Worm (Caenorhabditis elegans) whole organism, L4 larva: Measurements from ENCODE around the gene Y7A5A.7.

Experiments used
- F26F4.8 ChIP-seq: fragments of 200-800 bp; sonication (Bioruptor generic); conservative IDR thresholded peaks from 2 replicates; pipeline ENCODE4 v1.3.6; 2022; ENCODE audit warnings: missing genetic modification characterization, missing compliant biosample characterization
- F44E2.7 ChIP-seq: fragments of 200-800 bp; sonication (Bioruptor generic); IDR thresholded peaks from 2 replicates; pipeline ENCODE4 v2.1.2; 2022; ENCODE audit warnings: missing genetic modification characterization, missing compliant biosample characterization
- R02D3.7 ChIP-seq: fragments of 150-350 bp; sonication (generic microtip); optimal IDR thresholded peaks from 3 replicates; lab custom pipeline; 2014; ENCODE audit warnings: missing biosample characterization, missing genetic modification characterization
- Y5F2A.4 ChIP-seq: fragments of 200-800 bp; sonication (Bioruptor generic); optimal IDR thresholded peaks from 2 replicates; lab custom pipeline; 2018; ENCODE audit warnings: mild to moderate bottlenecking, missing genetic modification characterization, missing compliant biosample characterization
- Y75B8A.6 ChIP-seq: fragments of 200-800 bp; sonication (Bioruptor generic); IDR thresholded peaks from 2 replicates; pipeline ENCODE4 v1.3.6; 2022; ENCODE audit warnings: missing genetic modification reagents, missing genetic modification characterization, missing compliant biosample characterization
- ZK546.5 ChIP-seq, 2 experiments: sonication (generic microtip); optimal IDR thresholded peaks; 2 replicates each; lab custom pipeline; 2017; ENCODE audit warnings: missing biosample characterization in 2 of 2, missing genetic modification characterization in 2 of 2
- aly-2 ChIP-seq: sonication (generic microtip); optimal IDR thresholded peaks from 2 replicates; lab custom pipeline; 2018; ENCODE audit warnings: missing biosample characterization, missing genetic modification characterization
- ama-1 ChIP-seq: fragments of 150-350 bp; optimal IDR thresholded peaks from 2 replicates; lab custom pipeline; 2014; ENCODE audit warnings: inconsistent platforms, mixed read lengths
- arid-1 ChIP-seq: fragments of 200-800 bp; sonication (Bioruptor generic); conservative IDR thresholded peaks from 2 replicates; pipeline ENCODE4 v1.3.6; 2022; ENCODE audit warnings: missing genetic modification reagents, missing genetic modification characterization, missing compliant biosample characterization
- attf-4 ChIP-seq: sonication (generic microtip); optimal IDR thresholded peaks from 3 replicates; lab custom pipeline; 2017; ENCODE audit warnings: missing biosample characterization, missing genetic modification characterization
- ceh-20 ChIP-seq: fragments of 200-800 bp; sonication (Bioruptor generic); IDR thresholded peaks from 2 replicates; pipeline ENCODE4 v1.3.6; 2022; ENCODE audit warnings: missing genetic modification reagents, missing genetic modification characterization, missing compliant biosample characterization
- ceh-32 ChIP-seq: sonication (generic microtip); optimal IDR thresholded peaks from 2 replicates; lab custom pipeline; 2016; ENCODE audit warnings: mild to moderate bottlenecking, missing genetic modification characterization, missing compliant biosample characterization; ENCODE audit not compliant: poor library complexity
- ces-1 ChIP-seq: fragments of 150-350 bp; sonication (generic microtip); optimal IDR thresholded peaks from 4 replicates; lab custom pipeline; 2014; ENCODE audit warnings: missing biosample characterization, missing genetic modification reagents, missing genetic modification characterization
- ctbp-1 ChIP-seq: fragments of 200-800 bp; sonication (Bioruptor generic); IDR thresholded peaks from 2 replicates; pipeline ENCODE4 v1.3.6; 2022; ENCODE audit warnings: missing genetic modification reagents, missing genetic modification characterization, missing compliant biosample characterization
- daf-19 ChIP-seq: fragments of 200-800 bp; sonication (Bioruptor generic); conservative IDR thresholded peaks from 2 replicates; pipeline ENCODE4 v1.3.6; 2022; ENCODE audit warnings: missing genetic modification characterization, missing compliant biosample characterization
- daf-8 ChIP-seq: fragments of 200-800 bp; sonication (Bioruptor generic); IDR thresholded peaks from 2 replicates; pipeline ENCODE4 v1.3.6; 2022; ENCODE audit warnings: missing genetic modification characterization, missing compliant biosample characterization
- dve-1 ChIP-seq: sonication (generic microtip); optimal IDR thresholded peaks from 2 replicates; lab custom pipeline; 2017; ENCODE audit warnings: antibody characterized with exemption, mild to moderate bottlenecking, missing genetic modification characterization, missing compliant biosample characterization; ENCODE audit not compliant: insufficient read depth
- egl-43 ChIP-seq: fragments of 200-800 bp; sonication (Bioruptor generic); IDR thresholded peaks from 2 replicates; pipeline ENCODE4 v1.3.6; 2022; ENCODE audit warnings: missing genetic modification reagents, missing genetic modification characterization, missing compliant biosample characterization
- fos-1 ChIP-seq: fragments of 150-350 bp; optimal IDR thresholded peaks from 2 replicates; lab custom pipeline; 2014; ENCODE audit warnings: missing biosample characterization, missing genetic modification characterization
- gei-8 ChIP-seq: fragments of 200-800 bp; sonication (Bioruptor generic); optimal IDR thresholded peaks from 2 replicates; lab custom pipeline; 2018; ENCODE audit warnings: mild to moderate bottlenecking, missing genetic modification characterization, missing compliant biosample characterization
- hif-1 ChIP-seq, 2 experiments: sonication (generic microtip); optimal IDR thresholded peaks; 2 replicates each; lab custom pipeline; 2016 to 2017; ENCODE audit warnings: missing compliant biosample characterization in 2 of 2, missing genetic modification characterization in 2 of 2, missing genetic modification reagents in 2 of 2, missing genotype in 2 of 2, mild to moderate bottlenecking in 1 of 2
- hlh-30 ChIP-seq: sonication (generic microtip); optimal IDR thresholded peaks from 2 replicates; lab custom pipeline; 2017; ENCODE audit warnings: antibody characterized with exemption, mild to moderate bottlenecking, missing genetic modification characterization, missing compliant biosample characterization; ENCODE audit not compliant: insufficient read depth
- jun-1 ChIP-seq: fragments of 150-350 bp; optimal IDR thresholded peaks from 2 replicates; lab custom pipeline; 2014; ENCODE audit warnings: missing biosample characterization, missing genetic modification reagents, missing genetic modification characterization
- lin-1 ChIP-seq: fragments of 200-800 bp; sonication (Bioruptor generic); IDR thresholded peaks from 2 replicates; pipeline ENCODE4 v1.3.6; 2022; ENCODE audit warnings: missing genetic modification reagents, missing genetic modification characterization, missing compliant biosample characterization
- lin-38 ChIP-seq: fragments of 200-800 bp; sonication (Bioruptor generic); IDR thresholded peaks from 2 replicates; pipeline ENCODE4 v1.3.6; 2022; ENCODE audit warnings: missing genetic modification reagents, missing genetic modification characterization, missing compliant biosample characterization
- lsy-2 ChIP-seq, 2 experiments: fragments of 150-350 bp in 1 of 2; sonication (generic microtip) in 1 of 2; optimal IDR thresholded peaks; 2 replicates each; lab custom pipeline; 2014 to 2017; ENCODE audit warnings: missing biosample characterization in 2 of 2, missing genetic modification characterization in 2 of 2
- mdl-1 ChIP-seq, 2 experiments: fragments of 150-350 bp in 1 of 2; sonication (generic microtip) in 1 of 2; optimal IDR thresholded peaks; 2 replicates each; lab custom pipeline; 2014 to 2017; ENCODE audit warnings: missing biosample characterization in 2 of 2, missing genetic modification characterization in 2 of 2
- mep-1 ChIP-seq: fragments of 150-350 bp; sonication (generic microtip); optimal IDR thresholded peaks from 3 replicates; lab custom pipeline; 2014; ENCODE audit warnings: missing biosample characterization, missing genetic modification characterization
- nhr-10 ChIP-seq: fragments of 150-350 bp; optimal IDR thresholded peaks from 2 replicates; lab custom pipeline; 2014; ENCODE audit warnings: missing biosample characterization, missing genetic modification characterization
- nhr-111 ChIP-seq: fragments of 200-800 bp; sonication (Bioruptor generic); optimal IDR thresholded peaks from 2 replicates; lab custom pipeline; 2018; ENCODE audit warnings: mild to moderate bottlenecking, missing genetic modification characterization, missing compliant biosample characterization
- nhr-237 ChIP-seq: sonication (generic microtip); optimal IDR thresholded peaks from 2 replicates; lab custom pipeline; 2017; ENCODE audit warnings: missing biosample characterization, missing genetic modification characterization
- nhr-42 ChIP-seq: fragments of 200-800 bp; sonication (Bioruptor generic); IDR thresholded peaks from 2 replicates; pipeline ENCODE4 v1.3.6; 2022; ENCODE audit warnings: missing genetic modification characterization, missing compliant biosample characterization
- nhr-6 ChIP-seq: fragments of 150-350 bp; optimal IDR thresholded peaks from 2 replicates; lab custom pipeline; 2014; ENCODE audit warnings: missing biosample characterization, missing genetic modification characterization
- nhr-76 ChIP-seq: fragments of 150-350 bp; optimal IDR thresholded peaks from 2 replicates; lab custom pipeline; 2014; ENCODE audit warnings: missing biosample characterization, missing genetic modification characterization
- nhr-77 ChIP-seq: fragments of 150-350 bp; optimal IDR thresholded peaks from 2 replicates; lab custom pipeline; 2014; ENCODE audit warnings: missing biosample characterization, missing genetic modification characterization
- pqm-1 ChIP-seq: sonication (generic microtip); optimal IDR thresholded peaks from 2 replicates; lab custom pipeline; 2017; ENCODE audit warnings: missing biosample characterization, missing genetic modification characterization
- rbr-2 ChIP-seq: sonication (generic microtip); optimal IDR thresholded peaks from 2 replicates; lab custom pipeline; 2016; ENCODE audit warnings: missing genotype, missing genetic modification characterization, missing compliant biosample characterization
- saeg-2 ChIP-seq: fragments of 200-800 bp; sonication (Bioruptor generic); IDR thresholded peaks from 2 replicates; pipeline ENCODE4 v1.3.6; 2022; ENCODE audit warnings: missing genetic modification reagents, missing genetic modification characterization, missing compliant biosample characterization
- sdz-12 ChIP-seq: fragments of 200-800 bp; sonication (Bioruptor generic); optimal IDR thresholded peaks from 2 replicates; lab custom pipeline; 2018; ENCODE audit warnings: mild to moderate bottlenecking, missing genetic modification characterization, missing compliant biosample characterization
- set-16 ChIP-seq: fragments of 200-800 bp; sonication (Bioruptor generic); IDR thresholded peaks from 2 replicates; pipeline ENCODE4 v1.3.6; 2022; ENCODE audit warnings: missing genetic modification reagents, missing genetic modification characterization, missing compliant biosample characterization
- snpc-1.2 ChIP-seq: fragments of 200-800 bp; sonication (Bioruptor generic); IDR thresholded peaks from 2 replicates; pipeline ENCODE4 v1.3.6; 2022; ENCODE audit warnings: missing genetic modification reagents, missing genetic modification characterization, missing compliant biosample characterization
- snpc-4 ChIP-seq: fragments of 150-350 bp; optimal IDR thresholded peaks from 2 replicates; lab custom pipeline; 2014; ENCODE audit warnings: missing biosample characterization, missing genetic modification characterization
- spr-1 ChIP-seq: sonication (generic microtip); optimal IDR thresholded peaks from 2 replicates; lab custom pipeline; 2016; ENCODE audit warnings: mild to moderate bottlenecking, missing genetic modification characterization, missing compliant biosample characterization
- tag-97 ChIP-seq: fragments of 200-800 bp; sonication (Bioruptor generic); IDR thresholded peaks from 2 replicates; pipeline ENCODE4 v1.3.6; 2022; ENCODE audit warnings: missing genetic modification characterization, missing compliant biosample characterization
- unc-130 ChIP-seq: sonication (generic microtip); optimal IDR thresholded peaks from 2 replicates; lab custom pipeline; 2016; ENCODE audit warnings: missing genetic modification reagents, missing genetic modification characterization, missing compliant biosample characterization
- unc-39 ChIP-seq: sonication (generic microtip); optimal IDR thresholded peaks from 2 replicates; lab custom pipeline; 2017; ENCODE audit warnings: missing biosample characterization, missing genetic modification characterization
- zfp-2 ChIP-seq: sonication (generic microtip); optimal IDR thresholded peaks from 2 replicates; lab custom pipeline; 2016; ENCODE audit warnings: mild to moderate bottlenecking, missing genetic modification characterization, missing compliant biosample characterization
- ztf-11 ChIP-seq: fragments of 150-350 bp; optimal IDR thresholded peaks from 2 replicates; lab custom pipeline; 2014; ENCODE audit warnings: missing biosample characterization, missing genetic modification characterization

The Y7A5A.7 gene

DNA sequence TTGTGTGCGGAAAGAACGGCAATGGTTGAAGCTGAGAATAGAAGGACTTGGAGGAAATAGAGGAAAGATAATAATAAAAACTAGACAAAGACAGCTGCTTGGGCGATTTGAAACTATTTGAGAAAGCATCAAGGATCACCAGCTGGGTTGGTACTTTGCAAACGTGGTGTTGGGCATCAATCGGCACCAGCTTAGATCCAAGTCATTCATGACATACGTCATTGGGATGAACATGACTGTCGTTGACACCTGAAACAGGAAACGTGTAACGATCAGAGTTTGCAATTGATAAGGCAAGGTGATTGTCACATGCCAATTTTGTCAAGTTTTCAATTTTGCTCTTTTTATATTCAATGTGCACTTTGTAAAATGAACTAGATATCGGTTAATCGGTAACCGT is 38.5 kb upstream of the Y7A5A.7 start (continued):
- TF ChIP-seq jun-1 (tag; lab: Kevin White, UChicago) (no peak), spr-1 (tag; lab: Kevin White, UChicago) (peak; percentile 38), F44E2.7 (GFP tag; lab: Robert Waterston, UW) (no peak), tag-97 (no peak), Y5F2A.4 (no peak), dve-1 (tag; lab: Kevin White, UChicago) (peak; percentile 63), nhr-237 (tag; lab: Kevin White, UChicago) (no peak), hlh-30 (tag; lab: Kevin White, UChicago) (peak; percentile 64), Y75B8A.6 (GFP tag; lab: Robert Waterston, UW) (no peak), daf-19 (no peak), nhr-6 (tag; lab: Kevin White, UChicago) (no peak), R02D3.7 (tag; lab: Kevin White, UChicago) (no peak)
- TF ChIP-seq, all 104 proteins: peak for 27

DNA sequence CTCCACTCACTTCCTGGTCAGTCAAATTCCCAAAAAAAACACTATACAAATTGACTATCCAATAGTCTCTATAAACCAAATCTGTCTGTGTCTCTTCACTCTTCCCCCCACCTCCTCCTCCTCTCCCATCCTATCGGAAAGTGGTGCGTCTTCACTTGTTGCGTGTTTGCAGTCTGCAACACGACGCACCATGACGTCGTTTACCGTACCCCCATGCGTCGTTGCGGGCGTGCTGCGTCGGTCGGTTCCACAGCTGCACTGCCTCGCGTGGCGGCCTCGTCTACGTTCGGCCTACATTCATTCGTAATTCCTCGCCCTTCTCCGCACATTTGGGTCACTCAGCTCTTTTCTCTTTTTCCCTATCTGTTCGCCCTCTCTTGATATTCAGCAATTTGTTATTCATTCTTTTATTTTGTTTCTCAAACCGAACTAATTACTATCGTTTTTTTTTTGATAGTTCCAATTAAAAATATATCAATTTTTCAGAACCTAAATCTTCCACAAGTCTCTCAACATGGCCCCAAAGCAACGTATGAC is 37.2 kb upstream of the Y7A5A.7 start, which contains the start of gene serp-1.1:
Gene serp-1.1 (plus strand): TSS at position 487 of the 537 bp plus-strand sequence.
- TF ChIP-seq F44E2.7 (GFP tag; lab: Robert Waterston, UW) (0 out of 2 replicates have a peak, but pooled peaks have one; percentile 11), daf-19 (no peak), pqm-1 (tag; lab: Kevin White, UChicago) (peak; percentile 91), daf-8 (GFP tag; lab: Robert Waterston, UW) (peak; percentile 90; the same call in 1 of the 2 replicates), snpc-4 (tag; lab: Kevin White, UChicago) (peak; percentile 42), saeg-2 (GFP tag; lab: Robert Waterston, UW) (peak; percentile 98), ZK546.5 (tag; optimal IDR thresholded peaks at IDR 0.05; lab: Kevin White, UChicago) (peak in 1 of 2 experiments; percentile 73), ztf-11 (tag; lab: Kevin White, UChicago) (no peak), nhr-237 (tag; lab: Kevin White, UChicago) (peak; percentile 76), nhr-10 (tag; lab: Kevin White, UChicago) (peak; percentile 94), lin-1 (GFP tag; lab: Robert Waterston, UW) (peak; percentile 99; the same call in 1 of the 2 replicates), zfp-2 (tag; lab: Kevin White, UChicago) (peak; percentile 83), nhr-76 (tag; lab: Kevin White, UChicago) (peak; percentile 47), nhr-77 (tag; lab: Kevin White, UChicago) (peak; percentile 98), lin-38 (GFP tag; lab: Robert Waterston, UW) (peak; percentile 93), F26F4.8 (GFP tag; lab: Robert Waterston, UW) (no peak), snpc-1.2 (GFP tag; lab: Robert Waterston, UW) (peak; percentile 70; the same call in 1 of the 2 replicates), hlh-30 (tag; lab: Kevin White, UChicago) (peak; percentile 96), unc-39 (tag; lab: Kevin White, UChicago) (peak; percentile 42), rbr-2 (peak; percentile 98), ama-1 (lab: Kevin White, UChicago) (peak; percentile 30), ctbp-1 (GFP tag; lab: Robert Waterston, UW) (peak; percentile 98), spr-1 (tag; lab: Kevin White, UChicago) (peak; percentile 97), ceh-20 (peak; percentile 99), lsy-2 (tag; optimal IDR thresholded peaks at IDR 0.05; lab: Kevin White, UChicago) (peak; percentile 100), nhr-111 (GFP tag; lab: Kevin White, UChicago) (no peak), attf-4 (peak; percentile 56), gei-8 (GFP tag; lab: Kevin White, UChicago) (peak; percentile 93), tag-97 (no peak), aly-2 (tag; lab: Kevin White, UChicago) (no peak), arid-1 (peak; percentile 96), ces-1 (GFP tag; lab: Kevin White, UChicago) (peak; percentile 32), ceh-32 (peak; percentile 82), mdl-1 (tag; optimal IDR thresholded peaks at IDR 0.05; lab: Kevin White, UChicago) (peak; percentile 93 to 99), unc-130 (no peak), egl-43 (GFP tag; lab: Robert Waterston, UW) (peak; percentile 98), hif-1 (tag; optimal IDR thresholded peaks at IDR 0.05; lab: Kevin White, UChicago) (peak; percentile 80 to 97), mep-1 (tag; lab: Kevin White, UChicago) (peak; percentile 99), sdz-12 (GFP tag; lab: Kevin White, UChicago) (peak; percentile 20), fos-1 (tag; lab: Kevin White, UChicago) (peak; percentile 90), set-16 (GFP tag; lab: Robert Waterston, UW) (peak; percentile 97), nhr-42 (GFP tag; lab: Robert Waterston, UW) (peak; percentile 98)
